In the genomic region with DNA sequence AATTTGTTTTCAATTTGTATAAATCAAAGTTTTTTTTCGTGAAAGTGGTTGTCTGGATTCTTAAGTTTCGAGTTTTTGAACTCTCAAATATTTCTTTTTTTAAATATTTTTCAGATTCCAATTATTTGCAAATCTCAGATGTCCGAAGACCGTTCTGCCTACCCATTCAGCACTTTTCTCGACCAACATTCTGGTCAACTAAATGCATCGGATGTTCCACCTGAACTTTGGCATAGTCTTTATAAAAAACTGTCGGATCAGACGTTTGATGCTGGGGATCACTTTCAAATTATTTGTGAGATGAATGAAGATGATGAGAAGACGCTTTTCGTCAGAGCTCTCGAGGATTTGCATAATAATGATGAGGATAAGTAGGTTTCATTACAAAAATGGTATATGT, we compare ENCODE assay signal across 3 worm cellular contexts.
TF ChIP-seq lines count a peak whose summit lies in the region.

A gene (plus strand): TSS at position 139 of the 400 bp plus-strand sequence.

TF ChIP-seq in whole organism, L1 larva, 84 proteins besides CTCF, POLR2A, EP300 and RAD21:
- TF ChIP-seq mep-1 (tag; optimal IDR thresholded peaks at IDR 0.05; lab: Kevin White, UChicago) (peak; percentile 10), nhr-20 (tag; optimal IDR thresholded peaks at IDR 0.05; lab: Kevin White, UChicago) (no peak)

TF ChIP-seq in whole organism, L2 larva, 48 proteins besides CTCF, POLR2A, EP300 and RAD21:
- TF ChIP-seq fos-1 (tag; optimal IDR thresholded peaks at IDR 0.05; lab: Kevin White, UChicago) (no peak), ama-1 (optimal IDR thresholded peaks at IDR 0.05; lab: Kevin White, UChicago) (peak; percentile 89)

TF ChIP-seq in whole organism, L3 larva, 47 proteins besides CTCF, POLR2A, EP300 and RAD21:
- no peak for TF ChIP-seq snpc-4 (tag; optimal IDR thresholded peaks at IDR 0.05; lab: Kevin White, UChicago)
- TF ChIP-seq R02D3.7 (tag; optimal IDR thresholded peaks at IDR 0.05; lab: Kevin White, UChicago): no peak
- TF ChIP-seq fkh-2 (tag; optimal IDR thresholded peaks at IDR 0.05; lab: Kevin White, UChicago): no peak
- peak; percentile 9 for TF ChIP-seq nhr-25 (tag; optimal IDR thresholded peaks at IDR 0.05; lab: Kevin White, UChicago)
- no peak for TF ChIP-seq aly-2 (tag; optimal IDR thresholded peaks at IDR 0.05; lab: Kevin White, UChicago)
- TF ChIP-seq nhr-28 (tag; optimal IDR thresholded peaks at IDR 0.05; lab: Kevin White, UChicago): no peak
- no peak for TF ChIP-seq nfya-1 (tag; optimal IDR thresholded peaks at IDR 0.05; lab: Kevin White, UChicago; ENCODE audit: insufficient read depth)
- TF ChIP-seq ceh-16 (tag; optimal IDR thresholded peaks at IDR 0.05; lab: Kevin White, UChicago): no peak
- no peak for TF ChIP-seq nhr-76 (tag; optimal IDR thresholded peaks at IDR 0.05; lab: Kevin White, UChicago)
- no peak for TF ChIP-seq zag-1 (tag; optimal IDR thresholded peaks at IDR 0.05; lab: Kevin White, UChicago)
- no peak for TF ChIP-seq hmg-11 (tag; optimal IDR thresholded peaks at IDR 0.05; lab: Kevin White, UChicago)
- TF ChIP-seq nhr-12 (tag; optimal IDR thresholded peaks at IDR 0.05; lab: Kevin White, UChicago): no peak
- TF ChIP-seq ceh-9 (tag; optimal IDR thresholded peaks at IDR 0.05; lab: Kevin White, UChicago): no peak
- TF ChIP-seq ama-1 (optimal IDR thresholded peaks at IDR 0.05; lab: Kevin White, UChicago): peak; percentile 85
- TF ChIP-seq ceh-82 (tag; optimal IDR thresholded peaks at IDR 0.05; lab: Kevin White, UChicago): no peak
- no peak for TF ChIP-seq lin-15B (tag; optimal IDR thresholded peaks at IDR 0.05; lab: Kevin White, UChicago)
